Fruit fly (Drosophila melanogaster) S2 (cell line): ENCODE measurements around the gene CG4653.

ENCODE experiments used
- CG8478 ChIP-seq: fragments of >200 bp; optimal IDR thresholded peaks from 2 replicates; lab custom pipeline; 2018
- CTCF ChIP-seq, 2 experiments: fragments of >200 bp; optimal IDR thresholded peaks; 2 replicates each; lab custom pipeline; 2018

DNA sequence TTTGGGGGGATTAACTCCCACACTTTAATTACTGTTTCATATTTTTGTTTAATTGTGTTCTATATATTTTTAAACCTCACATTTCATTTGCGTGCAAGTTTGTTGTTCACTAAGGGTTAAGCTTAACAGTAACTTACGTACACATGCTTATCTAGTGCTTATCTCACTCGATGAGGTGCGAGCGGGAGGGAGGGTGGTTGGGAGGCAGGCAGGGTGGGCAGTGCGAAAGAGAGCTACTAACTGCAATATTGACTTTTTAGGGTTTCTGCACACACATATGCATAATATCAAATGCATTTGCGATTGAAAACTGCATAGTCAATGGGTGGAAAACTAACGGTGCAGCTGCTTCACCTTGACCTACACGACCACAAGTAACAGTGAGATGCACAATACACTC, 9.4 kb upstream of the CG4653 start:
- TF ChIP-seq CTCF (optimal IDR thresholded peaks at IDR 0.05; lab: Kevin White, UChicago): no peak
- TF ChIP-seq CG8478 (lab: Kevin White, UChicago): no peak
